Worm (Caenorhabditis elegans): ENCODE measurements around the gene srx-17.

- TF ChIP-seq snpc-4 (tag; optimal IDR thresholded peaks at IDR 0.05) (no peak), dmd-4 (tag; optimal IDR thresholded peaks at IDR 0.05) (no peak), nhr-129 (tag; optimal IDR thresholded peaks at IDR 0.05) (no peak), nhr-237 (tag; optimal IDR thresholded peaks at IDR 0.05) (no peak), unc-62 (GFP tag; optimal IDR thresholded peaks at IDR 0.05) (no peak), C34F6.9 (tag; optimal IDR thresholded peaks at IDR 0.05) (no peak), lin-39 (tag; optimal IDR thresholded peaks at IDR 0.05) (no peak), elt-3 (tag; optimal IDR thresholded peaks at IDR 0.05) (no peak), R02D3.7 (tag; optimal IDR thresholded peaks at IDR 0.05) (no peak), lsy-2 (tag; optimal IDR thresholded peaks at IDR 0.05) (no peak), nhr-11 (tag; optimal IDR thresholded peaks at IDR 0.05) (no peak), alr-1 (tag; optimal IDR thresholded peaks at IDR 0.05) (no peak), unc-55 (GFP tag; optimal IDR thresholded peaks at IDR 0.05) (no peak), ama-1 (optimal IDR thresholded peaks at IDR 0.05) (no peak)
Measured at ce11 chrV:13843147-13843546, 2.1 kb downstream of the srx-17 start, which contains the start of gene srx-130.
